Worm (Caenorhabditis elegans): ENCODE data around the gene cnx-1.

The cnx-1 gene

ce11 chrIII:9818763-9819162 lies 1.8 kb upstream of the cnx-1 start, which contains the start of gene panl-3 (continued):
- TF ChIP-seq xbp-1 (tag; optimal IDR thresholded peaks at IDR 0.05) (peak; percentile 69), fkh-8 (tag; optimal IDR thresholded peaks at IDR 0.05) (peak; percentile 65), nhr-47 (tag; optimal IDR thresholded peaks at IDR 0.05) (peak; percentile 69), nhr-20 (tag; optimal IDR thresholded peaks at IDR 0.05) (peak; percentile 80)

ce11 chrIII:9817894-9818293 lies 957 bp upstream of the cnx-1 start:
- TF ChIP-seq F16B12.6 (tag; optimal IDR thresholded peaks at IDR 0.05) (peak; percentile 2), lsy-2 (tag; optimal IDR thresholded peaks at IDR 0.05) (peak; percentile 43 to 70), nhr-90 (tag; optimal IDR thresholded peaks at IDR 0.05; ENCODE audit: poor library complexity) (no peak), nhr-85 (tag) (peak; percentile 27)

ce11 chrIII:9813146-9813545 lies 3.8 kb downstream of the cnx-1 start, which contains the start of gene ZK632.14:
ZK632.14 (plus strand) TSS chrIII:9813446.
- TF ChIP-seq efl-3 (GFP tag; optimal IDR thresholded peaks at IDR 0.05): no peak
- TF ChIP-seq nhr-71 (tag; optimal IDR thresholded peaks at IDR 0.05): no peak
- TF ChIP-seq C34B4.2 (tag; optimal IDR thresholded peaks at IDR 0.05): no peak
- TF ChIP-seq isw-1 (GFP tag; IDR thresholded peaks at IDR 0.05): no peak
- no peak for TF ChIP-seq mab-9 (GFP tag; IDR thresholded peaks at IDR 0.05)
- TF ChIP-seq vab-15 (tag; optimal IDR thresholded peaks at IDR 0.05): no peak
- TF ChIP-seq nhr-11 (tag; optimal IDR thresholded peaks at IDR 0.05): no peak
- TF ChIP-seq blmp-1 (tag; optimal IDR thresholded peaks at IDR 0.05): no peak
- no peak for TF ChIP-seq sptf-1 (tag; optimal IDR thresholded peaks at IDR 0.05)

- TF ChIP-seq C04F5.9 (tag; optimal IDR thresholded peaks at IDR 0.05) (peak; percentile 14), lin-14 (GFP tag; optimal IDR thresholded peaks at IDR 0.05) (peak; percentile 21), nhr-20 (tag; optimal IDR thresholded peaks at IDR 0.05) (peak; percentile 12), skn-1 (tag; optimal IDR thresholded peaks at IDR 0.05) (peak; percentile 33), nhr-71 (tag; optimal IDR thresholded peaks at IDR 0.05) (peak; percentile 20), sptf-1 (tag; optimal IDR thresholded peaks at IDR 0.05) (no peak), egl-13 (tag; optimal IDR thresholded peaks at IDR 0.05) (peak; percentile 32), xbp-1 (tag; optimal IDR thresholded peaks at IDR 0.05) (no peak), pax-3 (tag; optimal IDR thresholded peaks at IDR 0.05) (peak; percentile 61), nhr-90 (tag; optimal IDR thresholded peaks at IDR 0.05; ENCODE audit: poor library complexity) (peak; percentile 10), nhr-47 (tag; optimal IDR thresholded peaks at IDR 0.05) (peak; percentile 54), efl-1 (optimal IDR thresholded peaks at IDR 0.05) (peak; percentile 17 to 27), efl-1 (GFP tag; optimal IDR thresholded peaks at IDR 0.05 in 1 of 2) (no peak), dsc-1 (tag; optimal IDR thresholded peaks at IDR 0.05) (peak; percentile 14), isw-1 (GFP tag; IDR thresholded peaks at IDR 0.05) (peak; percentile 18; the same call in 1 of the 2 replicates), lin-35 (GFP tag; optimal IDR thresholded peaks at IDR 0.05) (peak; percentile 8 to 29), ceh-82 (tag; optimal IDR thresholded peaks at IDR 0.05) (no peak), lir-3 (tag; optimal IDR thresholded peaks at IDR 0.05; ENCODE audit: poor library complexity) (peak; percentile 25), C16A3.4 (tag; optimal IDR thresholded peaks at IDR 0.05) (peak; percentile 45), snu-23 (GFP tag; optimal IDR thresholded peaks at IDR 0.05) (peak; percentile 9), fkh-8 (tag; optimal IDR thresholded peaks at IDR 0.05) (peak; percentile 47), unc-62 (GFP tag; optimal IDR thresholded peaks at IDR 0.05) (no peak), sox-4 (tag; optimal IDR thresholded peaks at IDR 0.05) (peak; percentile 1), lsy-2 (tag; optimal IDR thresholded peaks at IDR 0.05) (peak; percentile 44 to 83), tbx-2 (tag; optimal IDR thresholded peaks at IDR 0.05) (no peak), hpl-2 (GFP tag; optimal IDR thresholded peaks at IDR 0.05) (no peak), ceh-90 (tag; optimal IDR thresholded peaks at IDR 0.05) (peak; percentile 55), snpc-4 (tag; optimal IDR thresholded peaks at IDR 0.05) (peak; percentile 34), unc-98 (GFP tag; IDR thresholded peaks at IDR 0.05) (peak; percentile 38; the same call in 1 of the 2 replicates), dpl-1 (GFP tag; optimal IDR thresholded peaks at IDR 0.05) (peak in 1 of 3 experiments; percentile 37)
These were observed 8.8 kb downstream of the cnx-1 start, which contains the start of gene gtap-2 for ce11 chrIII:9808179-9808578. gtap-2 (plus strand) TSS chrIII:9808544.

All from whole organism, L1 larva.